Fruit fly (Drosophila melanogaster) whole organism, prepupa: ENCODE results near the gene Ir94f.
A peak's percentile ranks its signal among the peaks of the same experiment; 100 is the strongest.

ENCODE experiments used
- Blimp-1 ChIP-seq: fragments of 200-800 bp; sonication (Bioruptor generic); optimal IDR thresholded peaks from 3 replicates; lab custom pipeline; 2017; ENCODE audit warnings: missing biosample characterization, missing genetic modification characterization, mild to moderate bottlenecking, moderate library complexity, missing genetic modification reagents
- CG11294 ChIP-seq: fragments of 200-800 bp; sonication (Bioruptor generic); IDR thresholded peaks from 2 replicates; pipeline ENCODE4 v1.3.6; 2022; ENCODE audit warnings: missing biosample characterization, missing genetic modification characterization
- CG15336 ChIP-seq: fragments of 200-800 bp; sonication (Bioruptor generic); IDR thresholded peaks from 2 replicates; pipeline ENCODE4 v1.3.6; 2022; ENCODE audit warnings: missing biosample characterization, missing genetic modification characterization
- CG16779 ChIP-seq: fragments of 200-800 bp; sonication (Bioruptor generic); optimal IDR thresholded peaks from 3 replicates; lab custom pipeline; 2017; ENCODE audit warnings: missing biosample characterization, mild to moderate bottlenecking, missing genetic modification characterization
- CG32006 ChIP-seq: fragments of 200-800 bp; sonication (Bioruptor generic); optimal IDR thresholded peaks from 3 replicates; lab custom pipeline; 2017; ENCODE audit warnings: missing biosample characterization, mild to moderate bottlenecking, missing genetic modification characterization
- CG34406 ChIP-seq: fragments of 200-800 bp; sonication (Bioruptor generic); optimal IDR thresholded peaks from 3 replicates; lab custom pipeline; 2016; ENCODE audit warnings: missing biosample characterization, missing genetic modification characterization
- CG3919 ChIP-seq: fragments of 200-800 bp; sonication (Bioruptor generic); optimal IDR thresholded peaks from 3 replicates; lab custom pipeline; 2016; ENCODE audit warnings: missing biosample characterization, missing genetic modification characterization
- CG4318 ChIP-seq: fragments of 200-800 bp; sonication (Bioruptor generic); optimal IDR thresholded peaks from 3 replicates; lab custom pipeline; 2017; ENCODE audit warnings: missing biosample characterization, mild to moderate bottlenecking, missing genetic modification characterization
- CG6276 ChIP-seq: fragments of 200-800 bp; sonication (Bioruptor generic); optimal IDR thresholded peaks from 2 replicates; lab custom pipeline; 2017; ENCODE audit warnings: missing biosample characterization, mild to moderate bottlenecking, missing genetic modification characterization
- CG6792 ChIP-seq: fragments of 200-800 bp; sonication (Bioruptor generic); optimal IDR thresholded peaks from 3 replicates; lab custom pipeline; 2016; ENCODE audit warnings: missing biosample characterization, missing genetic modification characterization
- CG6854 ChIP-seq: fragments of 200-800 bp; sonication (Bioruptor generic); optimal IDR thresholded peaks from 2 replicates; lab custom pipeline; 2017; ENCODE audit warnings: missing biosample characterization, mild to moderate bottlenecking, missing genetic modification characterization
- CG7368 ChIP-seq: fragments of 200-800 bp; sonication (Bioruptor generic); optimal IDR thresholded peaks from 3 replicates; lab custom pipeline; 2016; ENCODE audit warnings: missing biosample characterization, missing genetic modification characterization
- CG8119 ChIP-seq: fragments of 200-800 bp; sonication (Bioruptor generic); IDR thresholded peaks from 3 replicates; pipeline ENCODE4 v1.3.6; 2022; ENCODE audit warnings: missing biosample characterization, missing genetic modification characterization
- CG8319 ChIP-seq: fragments of 200-800 bp; sonication (Bioruptor generic); optimal IDR thresholded peaks from 3 replicates; lab custom pipeline; 2016; ENCODE audit warnings: missing biosample characterization, missing genetic modification characterization
- Eip75B ChIP-seq: fragments of 200-800 bp; sonication (Bioruptor generic); optimal IDR thresholded peaks from 3 replicates; lab custom pipeline; 2016; ENCODE audit warnings: missing biosample characterization, missing genetic modification characterization
- Eip78C ChIP-seq: fragments of 200-800 bp; sonication (Bioruptor generic); peaks from one replicate; lab custom pipeline; 2016; ENCODE audit warnings: missing biosample characterization, missing genetic modification characterization
- Ets21C ChIP-seq: fragments of 200-800 bp; sonication (Bioruptor generic); optimal IDR thresholded peaks from 3 replicates; lab custom pipeline; 2016; ENCODE audit warnings: missing biosample characterization, missing genetic modification characterization
- Gug ChIP-seq: fragments of 200-800 bp; sonication (Bioruptor generic); IDR thresholded peaks from 2 replicates; pipeline ENCODE4 v1.3.6; 2022; ENCODE audit warnings: missing biosample characterization, missing genetic modification characterization
- Hr38 ChIP-seq: sonication (Bioruptor generic); optimal IDR thresholded peaks from 2 replicates; lab custom pipeline; 2016; ENCODE audit warnings: missing biosample characterization, missing genetic modification characterization
- Hr39 ChIP-seq: fragments of 200-800 bp; sonication (Bioruptor generic); optimal IDR thresholded peaks from 2 replicates; lab custom pipeline; 2016; ENCODE audit warnings: missing biosample characterization, missing genetic modification characterization
- Hr4 ChIP-seq: fragments of 200-800 bp; sonication (Bioruptor generic); optimal IDR thresholded peaks from 3 replicates; lab custom pipeline; 2016; ENCODE audit warnings: missing biosample characterization, missing genetic modification characterization
- Lpt ChIP-seq: fragments of 200-800 bp; sonication (Bioruptor generic); optimal IDR thresholded peaks from 3 replicates; lab custom pipeline; 2016; ENCODE audit warnings: missing biosample characterization, missing genetic modification characterization
- OdsH ChIP-seq: fragments of 200-800 bp; sonication (Bioruptor generic); optimal IDR thresholded peaks from 3 replicates; lab custom pipeline; 2016; ENCODE audit warnings: missing biosample characterization, missing genetic modification characterization
- Sox14 ChIP-seq: fragments of 200-800 bp; sonication (Bioruptor generic); optimal IDR thresholded peaks from 3 replicates; lab custom pipeline; 2016; ENCODE audit warnings: missing biosample characterization, missing genetic modification characterization
- acj6 ChIP-seq: fragments of 200-800 bp; sonication (Bioruptor generic); optimal IDR thresholded peaks from 3 replicates; lab custom pipeline; 2016; ENCODE audit warnings: missing biosample characterization, missing genetic modification characterization
- cyc ChIP-seq: fragments of 200-800 bp; sonication (Bioruptor generic); optimal IDR thresholded peaks from 3 replicates; lab custom pipeline; 2016; ENCODE audit warnings: missing biosample characterization, missing genetic modification characterization
- dac ChIP-seq: fragments of 200-800 bp; sonication (Bioruptor generic); optimal IDR thresholded peaks from 2 replicates; lab custom pipeline; 2017; ENCODE audit warnings: missing biosample characterization, mild to moderate bottlenecking, missing genetic modification characterization
- eg ChIP-seq: fragments of 200-800 bp; sonication (Bioruptor generic); IDR thresholded peaks from 3 replicates; pipeline ENCODE4 v1.3.6; 2022; ENCODE audit warnings: missing biosample characterization, missing genetic modification characterization
- esn ChIP-seq: fragments of 200-800 bp; sonication (Bioruptor generic); optimal IDR thresholded peaks from 2 replicates; lab custom pipeline; 2016; ENCODE audit warnings: missing biosample characterization, mild to moderate bottlenecking, missing genetic modification characterization, moderate library complexity
- fd59A ChIP-seq: fragments of 200-800 bp; sonication (Bioruptor generic); optimal IDR thresholded peaks from 2 replicates; lab custom pipeline; 2017; ENCODE audit warnings: missing biosample characterization, mild to moderate bottlenecking, missing genetic modification characterization, missing genetic modification reagents
- fkh ChIP-seq: fragments of 200-800 bp; sonication (Bioruptor generic); optimal IDR thresholded peaks from 3 replicates; lab custom pipeline; 2017; ENCODE audit warnings: missing biosample characterization, mild to moderate bottlenecking, missing genetic modification characterization, moderate library complexity
- salr ChIP-seq, 2 experiments: fragments of 200-800 bp; sonication (Bioruptor generic); optimal IDR thresholded peaks; 3 replicates each; lab custom pipeline; 2016 to 2018; ENCODE audit warnings: missing biosample characterization in 2 of 2, missing genetic modification characterization in 2 of 2, mild to moderate bottlenecking in 1 of 2
- svp ChIP-seq: fragments of 200-800 bp; sonication (Bioruptor generic); peaks from one replicate; lab custom pipeline; 2016; ENCODE audit warnings: missing biosample characterization, missing genetic modification characterization
- topi ChIP-seq: fragments of 200-800 bp; sonication (Bioruptor generic); optimal IDR thresholded peaks from 3 replicates; lab custom pipeline; 2016; ENCODE audit warnings: missing biosample characterization, missing genetic modification characterization
- vri ChIP-seq: fragments of 200-800 bp; sonication (Bioruptor generic); optimal IDR thresholded peaks from 3 replicates; lab custom pipeline; 2016; ENCODE audit warnings: missing biosample characterization, mild to moderate bottlenecking, missing genetic modification characterization

The Ir94f gene

dm6 chr3R:23481249-23481915 is at the start of gene Ir94f:
Gene Ir94f, plus strand, starts transcription at chr3R:23481865.
- TF ChIP-seq Eip75B (GFP tag; lab: Kevin White, UChicago) (peak; percentile 25), CG6276 (no peak), CG8319 (GFP tag; lab: Kevin White, UChicago) (no peak), topi (GFP tag; lab: Kevin White, UChicago) (peak; percentile 32), esn (GFP tag; lab: Kevin White, UChicago) (peak; percentile 45), acj6 (no peak), Hr38 (GFP tag; lab: Kevin White, UChicago) (no peak), CG6792 (GFP tag; lab: Kevin White, UChicago) (peak; percentile 14), Eip78C (GFP tag; lab: Kevin White, UChicago) (peak; percentile 77), svp (GFP tag; lab: Kevin White, UChicago) (peak; percentile 68), Blimp-1 (peak; percentile 24), CG34406 (GFP tag; lab: Kevin White, UChicago) (peak; percentile 21)

DNA sequence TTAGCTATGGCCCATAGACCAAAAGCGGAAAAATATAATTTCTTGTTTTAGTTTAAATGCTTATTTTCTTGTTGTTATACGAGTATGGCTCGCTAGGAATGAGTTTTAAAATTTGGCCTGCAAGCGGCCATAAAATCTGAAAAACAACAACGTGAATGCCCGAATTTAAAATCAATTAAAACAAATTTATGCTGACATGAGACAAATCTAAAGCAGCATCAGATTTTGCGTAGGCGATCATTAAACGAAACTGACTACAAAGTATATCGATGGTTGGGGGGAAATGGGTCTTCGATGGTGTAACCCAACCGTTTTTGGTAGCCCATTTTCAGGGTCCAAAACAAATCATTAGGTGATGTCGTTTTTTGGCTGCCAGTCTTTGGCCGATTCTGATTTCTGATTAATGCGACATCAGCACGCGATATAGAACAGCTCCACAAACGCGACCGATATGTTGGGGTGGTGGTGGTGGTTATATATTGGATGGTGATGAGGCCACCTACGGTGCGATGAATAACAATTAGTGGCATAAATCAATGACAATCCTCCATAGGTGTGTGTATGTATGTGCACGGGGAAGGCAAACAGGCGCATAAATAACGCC is 43.4 kb upstream of the Ir94f start:
- TF ChIP-seq CG3919 (no peak), CG8119 (GFP tag; lab: Robert Waterston, UW) (no peak), Hr39 (GFP tag; lab: Kevin White, UChicago) (no peak), dac (GFP tag; lab: Kevin White, UChicago) (no peak), CG11294 (GFP tag; lab: Robert Waterston, UW) (no peak), cyc (GFP tag; lab: Kevin White, UChicago) (no peak)
- TF ChIP-seq, all 60 proteins: peak for 0

DNA sequence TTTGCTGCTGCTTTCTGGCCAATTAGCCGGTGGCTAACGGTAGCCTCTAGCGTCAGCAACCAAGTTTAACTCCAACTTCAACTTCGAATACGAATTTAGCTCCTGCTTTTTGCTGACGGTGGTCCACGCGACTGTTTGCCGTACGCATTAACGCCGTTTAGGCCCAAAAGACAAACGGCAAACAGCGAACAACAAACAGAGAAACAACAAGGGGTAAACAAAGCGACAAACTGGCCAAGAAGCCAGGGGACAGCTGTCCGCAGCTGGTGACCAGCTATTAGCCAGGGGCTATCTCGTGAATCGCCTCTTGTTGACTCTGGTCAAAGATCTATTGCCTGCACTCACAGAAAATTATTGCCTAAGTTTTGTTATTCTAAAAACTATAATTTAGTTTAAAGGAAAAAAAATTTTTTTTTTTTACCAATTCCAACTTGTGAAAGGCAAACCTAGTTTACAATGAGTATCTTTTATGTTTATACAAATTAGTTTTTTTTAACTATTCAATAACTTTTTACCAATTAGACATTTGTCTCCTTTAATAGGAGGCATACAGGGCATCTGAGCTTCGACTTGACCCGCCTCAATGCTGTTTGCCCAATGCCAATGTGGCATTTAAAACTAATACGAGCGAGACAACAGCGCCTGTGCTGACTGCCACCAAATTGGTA is 36.3 kb upstream of the Ir94f start:
- no peak for TF ChIP-seq cyc (GFP tag; lab: Kevin White, UChicago)
- no peak for TF ChIP-seq CG16779
- TF ChIP-seq CG11294 (GFP tag; lab: Robert Waterston, UW), result no peak
- TF ChIP-seq salr (GFP tag; optimal IDR thresholded peaks at IDR 0.05; lab: Kevin White, UChicago), result peak in 1 of 2 experiments; percentile 21
- no peak for TF ChIP-seq svp (GFP tag; lab: Kevin White, UChicago)
- TF ChIP-seq CG8119 (GFP tag; lab: Robert Waterston, UW), result 0 out of 3 replicates have a peak, but pooled peaks have one; percentile 31
- TF ChIP-seq dac (GFP tag; lab: Kevin White, UChicago), result no peak
- TF ChIP-seq CG32006 (GFP tag; lab: Kevin White, UChicago), result peak; percentile 60
- TF ChIP-seq CG15336, result peak; percentile 33; the same call in 1 of the 2 replicates
- no peak for TF ChIP-seq CG7368 (GFP tag; lab: Kevin White, UChicago)
- no peak for TF ChIP-seq Gug (GFP tag; lab: Robert Waterston, UW)
- no peak for TF ChIP-seq Sox14 (GFP tag; lab: Kevin White, UChicago)
- TF ChIP-seq Ets21C, result no peak
- TF ChIP-seq CG4318 (GFP tag; lab: Kevin White, UChicago), result peak; percentile 40
- TF ChIP-seq topi (GFP tag; lab: Kevin White, UChicago), result no peak
- TF ChIP-seq vri (GFP tag; lab: Kevin White, UChicago), result no peak
- TF ChIP-seq fkh (GFP tag; lab: Kevin White, UChicago), result peak; percentile 67
- no peak for TF ChIP-seq esn (GFP tag; lab: Kevin White, UChicago)
- TF ChIP-seq fd59A (GFP tag; lab: Kevin White, UChicago), result no peak
- no peak for TF ChIP-seq OdsH
- TF ChIP-seq CG6854 (GFP tag; lab: Kevin White, UChicago), result no peak
- TF ChIP-seq Hr4 (GFP tag; lab: Kevin White, UChicago), result peak; percentile 48
- peak; percentile 39; the same call in 1 of the 3 replicates for TF ChIP-seq eg (GFP tag; lab: Robert Waterston, UW)
- peak; percentile 2 for TF ChIP-seq CG6276
- TF ChIP-seq Lpt, result no peak
- peak; percentile 38 for TF ChIP-seq Eip78C (GFP tag; lab: Kevin White, UChicago)
